Fruit fly (Drosophila melanogaster): ENCODE data around the gene AcCoAS.

AcCoAS gene

dm6 chr3L:21253761-21254523 lies 26.1 kb downstream of the AcCoAS start (continued):
- TF ChIP-seq Eip75B (GFP tag; optimal IDR thresholded peaks at IDR 0.05) (peak; percentile 99), Ets96B (tag; optimal IDR thresholded peaks at IDR 0.05) (peak; percentile 99), fd59A (GFP tag; optimal IDR thresholded peaks at IDR 0.05) (peak; percentile 98), Hr39 (GFP tag; optimal IDR thresholded peaks at IDR 0.05) (peak; percentile 99), ss (GFP tag; optimal IDR thresholded peaks at IDR 0.05) (peak; percentile 93 to 99), Gug (GFP tag; IDR thresholded peaks at IDR 0.05) (peak; percentile 72), CG8119 (GFP tag; IDR thresholded peaks at IDR 0.05) (peak; percentile 88), CG6808 (GFP tag; optimal IDR thresholded peaks at IDR 0.05) (peak; percentile 98), Hr4 (GFP tag; optimal IDR thresholded peaks at IDR 0.05) (peak; percentile 83)

dm6 chr3L:21252932-21253760 lies 26.9 kb downstream of the AcCoAS start:
- no peak for TF ChIP-seq fd85E (GFP tag; optimal IDR thresholded peaks at IDR 0.05)
- TF ChIP-seq net (GFP tag; optimal IDR thresholded peaks at IDR 0.05): peak; percentile 34
- TF ChIP-seq CG9139 (GFP tag; optimal IDR thresholded peaks at IDR 0.05): no peak
- TF ChIP-seq fd59A (GFP tag; optimal IDR thresholded peaks at IDR 0.05): peak; percentile 51
- TF ChIP-seq Eip75B (GFP tag; optimal IDR thresholded peaks at IDR 0.05): peak; percentile 27
- TF ChIP-seq CG3919 (GFP tag; optimal IDR thresholded peaks at IDR 0.05): peak; percentile 66
- TF ChIP-seq Sox102F (GFP tag; optimal IDR thresholded peaks at IDR 0.05): peak; percentile 4
- TF ChIP-seq Hr39 (GFP tag; optimal IDR thresholded peaks at IDR 0.05): peak; percentile 0
- TF ChIP-seq CG6854 (GFP tag; optimal IDR thresholded peaks at IDR 0.05): no peak
- no peak for TF ChIP-seq CG31627 (GFP tag; optimal IDR thresholded peaks at IDR 0.05)
- peak; percentile 31 for TF ChIP-seq Sox15 (GFP tag; optimal IDR thresholded peaks at IDR 0.05)
- peak; percentile 51 for TF ChIP-seq cyc (GFP tag; optimal IDR thresholded peaks at IDR 0.05)
- peak; percentile 79 for TF ChIP-seq spab (GFP tag; optimal IDR thresholded peaks at IDR 0.05)
- peak; percentile 77 for TF ChIP-seq CG3032 (tag; optimal IDR thresholded peaks at IDR 0.05)
- no peak for TF ChIP-seq Blimp-1 (GFP tag; optimal IDR thresholded peaks at IDR 0.05)
- peak; percentile 28 for TF ChIP-seq CG11902 (GFP tag; optimal IDR thresholded peaks at IDR 0.05)
- no peak for TF ChIP-seq Eip93F (GFP tag; optimal IDR thresholded peaks at IDR 0.05)
- peak; percentile 68 for TF ChIP-seq topi (GFP tag; optimal IDR thresholded peaks at IDR 0.05)
- no peak for TF ChIP-seq ss (GFP tag; optimal IDR thresholded peaks at IDR 0.05)
- peak; percentile 83 for TF ChIP-seq CG10631 (GFP tag; optimal IDR thresholded peaks at IDR 0.05)
- TF ChIP-seq Sox14 (GFP tag; optimal IDR thresholded peaks at IDR 0.05): no peak
- TF ChIP-seq OdsH (GFP tag; optimal IDR thresholded peaks at IDR 0.05): peak; percentile 47
- TF ChIP-seq lz (GFP tag; optimal IDR thresholded peaks at IDR 0.05): peak; percentile 59
- peak; percentile 1 to 80 for TF ChIP-seq salr (GFP tag; optimal IDR thresholded peaks at IDR 0.05)
- peak; percentile 50 for TF ChIP-seq achi (GFP tag; optimal IDR thresholded peaks at IDR 0.05)
- TF ChIP-seq CG34406 (GFP tag; optimal IDR thresholded peaks at IDR 0.05): peak; percentile 53
- peak; percentile 47 for TF ChIP-seq dsx (GFP tag; optimal IDR thresholded peaks at IDR 0.05; ENCODE audit: poor library complexity, severe bottlenecking)
- peak; percentile 66 for TF ChIP-seq CG6808 (GFP tag; optimal IDR thresholded peaks at IDR 0.05)
- peak; percentile 36 for TF ChIP-seq CG32006 (GFP tag; optimal IDR thresholded peaks at IDR 0.05)
- peak; percentile 99 for TF ChIP-seq Eip78C (GFP tag)
- peak; percentile 25 for TF ChIP-seq Hr4 (GFP tag; optimal IDR thresholded peaks at IDR 0.05)
- no peak for TF ChIP-seq Hr38 (GFP tag; optimal IDR thresholded peaks at IDR 0.05)
- TF ChIP-seq CG15336 (GFP tag; IDR thresholded peaks at IDR 0.05): no peak
- peak; percentile 39 for TF ChIP-seq CG6792 (GFP tag; optimal IDR thresholded peaks at IDR 0.05)
- TF ChIP-seq CG16779 (tag; optimal IDR thresholded peaks at IDR 0.05): peak; percentile 34
- TF ChIP-seq CG11762 (GFP tag; optimal IDR thresholded peaks at IDR 0.05; ENCODE audit: insufficient read depth): no peak
- peak; percentile 69 for TF ChIP-seq svp (GFP tag)
- no peak for TF ChIP-seq CG1621 (tag; optimal IDR thresholded peaks at IDR 0.05)
- peak; percentile 31 for TF ChIP-seq CG8319 (GFP tag; optimal IDR thresholded peaks at IDR 0.05)
- peak; percentile 40; the same call in 1 of the 3 replicates for TF ChIP-seq CG6163 (GFP tag; IDR thresholded peaks at IDR 0.05)
- peak; percentile 65 for TF ChIP-seq acj6 (GFP tag; optimal IDR thresholded peaks at IDR 0.05)
- peak; percentile 59 for TF ChIP-seq fkh (GFP tag; optimal IDR thresholded peaks at IDR 0.05)
- no peak for TF ChIP-seq eg (GFP tag; IDR thresholded peaks at IDR 0.05)

Measured in whole organism, prepupa.